Worm (Caenorhabditis elegans) whole organism, early embryonic: ENCODE data around the gene C44B12.3.

Experiments
- B0310.2 ChIP-seq: sonication (generic microtip); optimal IDR thresholded peaks from 2 replicates; lab custom pipeline; 2016; ENCODE audit warnings: mild to moderate bottlenecking, missing genetic modification characterization, missing compliant biosample characterization
- F13C5.2 ChIP-seq: sonication (generic microtip); optimal IDR thresholded peaks from 2 replicates; lab custom pipeline; 2017; ENCODE audit warnings: mild to moderate bottlenecking, missing genetic modification characterization, inconsistent platforms, missing compliant biosample characterization
- aly-1 ChIP-seq: sonication (generic microtip); optimal IDR thresholded peaks from 2 replicates; lab custom pipeline; 2016; ENCODE audit warnings: missing genetic modification characterization, missing compliant biosample characterization
- ama-1 ChIP-seq: fragments of 150-350 bp; optimal IDR thresholded peaks from 2 replicates; lab custom pipeline; 2014
- ceh-13 ChIP-seq: fragments of 200-800 bp; sonication (Bioruptor generic); optimal IDR thresholded peaks from 2 replicates; lab custom pipeline; 2018; ENCODE audit warnings: mild to moderate bottlenecking, missing genetic modification characterization, missing compliant biosample characterization
- ceh-36 ChIP-seq: sonication (generic microtip); optimal IDR thresholded peaks from 2 replicates; lab custom pipeline; 2016; ENCODE audit warnings: missing genetic modification characterization, inconsistent platforms, missing compliant biosample characterization
- ets-7 ChIP-seq: sonication (generic microtip); optimal IDR thresholded peaks from 2 replicates; lab custom pipeline; 2016; ENCODE audit warnings: missing genotype, missing genetic modification characterization, missing compliant biosample characterization
- flt-1 ChIP-seq: fragments of 200-800 bp; sonication (Bioruptor generic); IDR thresholded peaks from 2 replicates; pipeline ENCODE4 v1.3.6; 2022; ENCODE audit warnings: missing genetic modification characterization, missing compliant biosample characterization
- hmbx-1 ChIP-seq: sonication (generic microtip); optimal IDR thresholded peaks from 2 replicates; lab custom pipeline; 2016; ENCODE audit warnings: mild to moderate bottlenecking, missing genetic modification characterization, missing compliant biosample characterization
- hmg-4 ChIP-seq: fragments of 200-800 bp; sonication (Bioruptor generic); optimal IDR thresholded peaks from 2 replicates; lab custom pipeline; 2018; ENCODE audit warnings: mild to moderate bottlenecking, missing genetic modification characterization, missing compliant biosample characterization
- hnd-1 ChIP-seq: sonication (generic microtip); optimal IDR thresholded peaks from 2 replicates; lab custom pipeline; 2016; ENCODE audit warnings: missing genetic modification characterization, missing compliant biosample characterization
- pes-1 ChIP-seq: fragments of 200-800 bp; sonication (Bioruptor generic); IDR thresholded peaks from 2 replicates; pipeline ENCODE4 v1.3.6; 2022; ENCODE audit warnings: missing genetic modification reagents, missing genetic modification characterization, missing compliant biosample characterization
- scrt-1 ChIP-seq: fragments of 200-800 bp; sonication (Bioruptor generic); IDR thresholded peaks from 2 replicates; pipeline ENCODE4 v1.3.6; 2022; ENCODE audit warnings: missing genetic modification characterization, missing compliant biosample characterization
- sea-1 ChIP-seq: fragments of 200-800 bp; sonication (Bioruptor generic); conservative IDR thresholded peaks from 2 replicates; pipeline ENCODE4 v1.3.6; 2022; ENCODE audit warnings: missing genetic modification characterization, missing compliant biosample characterization
- tbx-11 ChIP-seq: fragments of 200-800 bp; sonication (Bioruptor generic); IDR thresholded peaks from 2 replicates; pipeline ENCODE4 v1.3.6; 2022; ENCODE audit warnings: missing genetic modification characterization, missing compliant biosample characterization
- tbx-37 ChIP-seq: fragments of 200-800 bp; sonication (Bioruptor generic); conservative IDR thresholded peaks from 2 replicates; pipeline ENCODE4 v1.3.6; 2022; ENCODE audit warnings: missing genetic modification reagents, missing genetic modification characterization, missing compliant biosample characterization
- tra-4 ChIP-seq: sonication (generic microtip); optimal IDR thresholded peaks from 2 replicates; lab custom pipeline; 2017; ENCODE audit warnings: missing genetic modification characterization, missing compliant biosample characterization

C44B12.3 gene

ce11 chrIV:1097153-1097552, 7.4 kb upstream of the C44B12.3 start, which contains the start of gene cox-18:
cox-18 (plus strand) TSS chrIV:1097453.
- no peak for TF ChIP-seq tra-4 (tag; lab: Kevin White, UChicago)
- no peak for TF ChIP-seq aly-1 (tag; lab: Kevin White, UChicago)
- no peak for TF ChIP-seq tbx-11 (GFP tag; lab: Robert Waterston, UW)
- no peak for TF ChIP-seq ama-1 (lab: Kevin White, UChicago)
- TF ChIP-seq B0310.2 (tag; lab: Kevin White, UChicago) = no peak
- TF ChIP-seq pes-1 = no peak
- no peak for TF ChIP-seq hmbx-1
- TF ChIP-seq ceh-13 = no peak
- no peak for TF ChIP-seq F13C5.2 (tag; lab: Kevin White, UChicago)
- no peak for TF ChIP-seq scrt-1 (GFP tag; lab: Robert Waterston, UW)
- TF ChIP-seq tbx-37 = no peak
- TF ChIP-seq hmg-4 (GFP tag; lab: Kevin White, UChicago) = no peak
- no peak for TF ChIP-seq flt-1 (GFP tag; lab: Robert Waterston, UW)

ce11 chrIV:1105104-1105503, 538 bp downstream of the C44B12.3 start:
- TF ChIP-seq B0310.2 (tag; lab: Kevin White, UChicago) = no peak
- TF ChIP-seq ceh-13 = no peak
- TF ChIP-seq hmg-4 (GFP tag; lab: Kevin White, UChicago) = no peak
- TF ChIP-seq flt-1 (GFP tag; lab: Robert Waterston, UW) = no peak
- no peak for TF ChIP-seq pes-1
- no peak for TF ChIP-seq ets-7
- TF ChIP-seq scrt-1 (GFP tag; lab: Robert Waterston, UW) = no peak
- no peak for TF ChIP-seq tbx-11 (GFP tag; lab: Robert Waterston, UW)
- no peak for TF ChIP-seq aly-1 (tag; lab: Kevin White, UChicago)
- TF ChIP-seq F13C5.2 (tag; lab: Kevin White, UChicago) = no peak

- TF ChIP-seq tbx-37 = no peak
- TF ChIP-seq hmbx-1 = no peak
- TF ChIP-seq aly-1 (tag; lab: Kevin White, UChicago) = no peak
- no peak for TF ChIP-seq hnd-1
- TF ChIP-seq pes-1 = no peak
- no peak for TF ChIP-seq sea-1 (GFP tag; lab: Robert Waterston, UW)
- no peak for TF ChIP-seq ceh-13
- TF ChIP-seq tbx-11 (GFP tag; lab: Robert Waterston, UW) = no peak
- TF ChIP-seq scrt-1 (GFP tag; lab: Robert Waterston, UW) = no peak
- TF ChIP-seq B0310.2 (tag; lab: Kevin White, UChicago) = no peak
- TF ChIP-seq flt-1 (GFP tag; lab: Robert Waterston, UW) = no peak
- no peak for TF ChIP-seq ceh-36 (tag; lab: Kevin White, UChicago)
- no peak for TF ChIP-seq tra-4 (tag; lab: Kevin White, UChicago)
- TF ChIP-seq ama-1 (lab: Kevin White, UChicago) = no peak
- TF ChIP-seq ets-7 = no peak
- no peak for TF ChIP-seq hmg-4 (GFP tag; lab: Kevin White, UChicago)
- TF ChIP-seq F13C5.2 (tag; lab: Kevin White, UChicago) = no peak
Measured at ce11 chrIV:1105999-1106398, 1.4 kb downstream of the C44B12.3 start.

ce11 chrIV:1107190-1107589, 2.6 kb downstream of the C44B12.3 start, which contains the start of gene ost-1:
ost-1 (plus strand) TSS chrIV:1107396.
- TF ChIP-seq tra-4 (tag; lab: Kevin White, UChicago) (no peak), tbx-37 (no peak), hmg-4 (GFP tag; lab: Kevin White, UChicago) (peak; percentile 2)

ce11 chrIV:1108030-1108429, 3.5 kb downstream of the C44B12.3 start:
- peak; percentile 7 for TF ChIP-seq F13C5.2 (tag; lab: Kevin White, UChicago)
- TF ChIP-seq hmbx-1 = no peak
- no peak for TF ChIP-seq ceh-36 (tag; lab: Kevin White, UChicago)
- TF ChIP-seq pes-1 = 0 out of 2 replicates have a peak, but pooled peaks have one; percentile 4

- TF ChIP-seq hnd-1 (no peak), tbx-37 (no peak), tbx-11 (GFP tag; lab: Robert Waterston, UW) (no peak), ama-1 (lab: Kevin White, UChicago) (no peak), flt-1 (GFP tag; lab: Robert Waterston, UW) (no peak)
Measured at ce11 chrIV:1110999-1111398, 6.4 kb downstream of the C44B12.3 start.

- TF ChIP-seq ceh-13 (no peak), tra-4 (tag; lab: Kevin White, UChicago) (no peak), sea-1 (GFP tag; lab: Robert Waterston, UW) (no peak), tbx-11 (GFP tag; lab: Robert Waterston, UW) (no peak), F13C5.2 (tag; lab: Kevin White, UChicago) (no peak), tbx-37 (no peak), pes-1 (no peak), hnd-1 (no peak), flt-1 (GFP tag; lab: Robert Waterston, UW) (no peak), ceh-36 (tag; lab: Kevin White, UChicago) (no peak)
Measured at ce11 chrIV:1113638-1114037, 9.1 kb downstream of the C44B12.3 start, which contains the start of gene srx-14. srx-14 (minus strand) TSS chrIV:1113738.

ce11 chrIV:1118566-1118965, 14.0 kb downstream of the C44B12.3 start, which contains the start of gene srx-13:
srx-13 (minus strand) TSS chrIV:1118666.
- TF ChIP-seq tbx-11 (GFP tag; lab: Robert Waterston, UW) (no peak), hmbx-1 (no peak), B0310.2 (tag; lab: Kevin White, UChicago) (no peak), tra-4 (tag; lab: Kevin White, UChicago) (no peak)

- TF ChIP-seq hmg-4 (GFP tag; lab: Kevin White, UChicago) = no peak
- TF ChIP-seq sea-1 (GFP tag; lab: Robert Waterston, UW) = no peak
- TF ChIP-seq hnd-1 = no peak
- TF ChIP-seq flt-1 (GFP tag; lab: Robert Waterston, UW) = no peak
- no peak for TF ChIP-seq ceh-36 (tag; lab: Kevin White, UChicago)
- TF ChIP-seq tbx-37 = no peak
- no peak for TF ChIP-seq aly-1 (tag; lab: Kevin White, UChicago)
- no peak for TF ChIP-seq scrt-1 (GFP tag; lab: Robert Waterston, UW)
- TF ChIP-seq F13C5.2 (tag; lab: Kevin White, UChicago) = no peak
- TF ChIP-seq B0310.2 (tag; lab: Kevin White, UChicago) = no peak
- TF ChIP-seq ama-1 (lab: Kevin White, UChicago) = no peak
- TF ChIP-seq ceh-13 = no peak
- no peak for TF ChIP-seq ets-7
- no peak for TF ChIP-seq tbx-11 (GFP tag; lab: Robert Waterston, UW)
- TF ChIP-seq hmbx-1 = no peak
- no peak for TF ChIP-seq pes-1
Measured at ce11 chrIV:1120865-1121264, 16.3 kb downstream of the C44B12.3 start.
